Fruit fly (Drosophila melanogaster): ENCODE data around the gene CG4860.

CG4860 gene

DNA sequence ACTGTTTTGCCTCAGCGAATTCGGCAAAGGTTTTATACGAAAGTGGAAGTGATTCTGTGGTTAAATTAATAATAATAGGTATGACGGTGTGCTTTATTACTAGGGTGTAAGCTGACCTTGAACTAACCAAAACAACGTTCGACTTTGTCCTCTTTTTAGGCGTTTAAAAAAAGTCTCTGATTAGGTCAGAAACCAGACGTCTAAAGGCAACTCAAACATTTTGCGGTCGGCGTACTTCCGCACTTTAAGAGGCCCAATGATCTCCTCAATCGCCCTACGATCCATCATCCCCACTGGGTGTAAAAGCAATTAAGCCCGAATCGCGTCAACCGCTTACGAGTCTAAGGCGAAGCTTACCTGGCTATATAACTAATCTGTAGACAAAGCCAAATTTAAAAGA, 17.9 kb upstream of the CG4860 start, which contains the start of gene Cyp313a3:
Cyp313a3 (minus strand) TSS at position 101 of the 400 bp plus-strand sequence.
- TF ChIP-seq Sin3A (optimal IDR thresholded peaks at IDR 0.05) (no peak), psq (optimal IDR thresholded peaks at IDR 0.05) (no peak)

DNA sequence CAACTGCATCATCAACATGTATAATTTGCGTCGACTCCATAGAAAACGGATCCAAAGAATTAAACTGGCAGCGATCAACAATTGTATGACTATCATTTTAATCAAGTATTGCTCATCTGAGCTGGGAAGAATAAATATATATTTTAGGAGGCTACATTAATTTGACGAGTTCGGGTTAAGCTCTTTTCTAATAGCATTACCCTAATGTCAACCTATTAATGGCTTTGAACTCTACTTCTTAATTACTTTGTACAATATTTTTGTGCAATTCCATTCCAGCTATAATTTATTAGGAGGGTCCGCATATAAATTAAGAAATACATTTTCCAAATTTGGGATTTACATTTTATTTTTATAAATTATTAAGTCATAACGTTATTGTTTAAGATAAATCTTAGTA, 15.5 kb upstream of the CG4860 start, which contains the start of gene Cyp313a2:
Cyp313a2 (minus strand) TSS at position 101 of the 400 bp plus-strand sequence.
- TF ChIP-seq Sin3A (optimal IDR thresholded peaks at IDR 0.05) (no peak), insv (optimal IDR thresholded peaks at IDR 0.05) (no peak), psq (optimal IDR thresholded peaks at IDR 0.05) (no peak), ttk (optimal IDR thresholded peaks at IDR 0.05) (no peak), Myc (optimal IDR thresholded peaks at IDR 0.05) (no peak), h (optimal IDR thresholded peaks at IDR 0.05) (no peak)

DNA sequence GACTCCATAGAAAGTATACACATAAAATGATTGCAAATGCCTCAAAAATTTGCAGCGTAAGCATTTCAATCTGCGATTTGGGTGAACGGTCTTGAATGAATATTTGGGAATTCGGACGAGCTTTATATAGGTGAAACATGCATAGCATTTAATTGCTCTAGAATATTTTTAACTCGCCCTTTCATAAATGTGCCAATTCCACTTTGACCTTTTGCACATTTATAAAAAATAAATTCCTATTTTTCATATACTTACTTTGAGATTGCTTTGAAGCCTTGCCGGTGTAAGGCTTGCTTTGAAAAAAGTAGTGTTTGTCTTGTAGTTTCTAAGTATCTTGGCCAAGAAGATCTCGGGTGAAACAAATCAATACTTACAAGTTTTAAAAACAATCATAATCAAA, 13.3 kb upstream of the CG4860 start, which contains the start of gene Cyp313a5:
Cyp313a5 (minus strand) TSS at position 101 of the 400 bp plus-strand sequence.
- TF ChIP-seq psq (optimal IDR thresholded peaks at IDR 0.05) (no peak), insv (optimal IDR thresholded peaks at IDR 0.05) (no peak), Myc (optimal IDR thresholded peaks at IDR 0.05) (no peak), Sin3A (optimal IDR thresholded peaks at IDR 0.05) (no peak), ttk (optimal IDR thresholded peaks at IDR 0.05) (no peak), h (optimal IDR thresholded peaks at IDR 0.05) (no peak)

DNA sequence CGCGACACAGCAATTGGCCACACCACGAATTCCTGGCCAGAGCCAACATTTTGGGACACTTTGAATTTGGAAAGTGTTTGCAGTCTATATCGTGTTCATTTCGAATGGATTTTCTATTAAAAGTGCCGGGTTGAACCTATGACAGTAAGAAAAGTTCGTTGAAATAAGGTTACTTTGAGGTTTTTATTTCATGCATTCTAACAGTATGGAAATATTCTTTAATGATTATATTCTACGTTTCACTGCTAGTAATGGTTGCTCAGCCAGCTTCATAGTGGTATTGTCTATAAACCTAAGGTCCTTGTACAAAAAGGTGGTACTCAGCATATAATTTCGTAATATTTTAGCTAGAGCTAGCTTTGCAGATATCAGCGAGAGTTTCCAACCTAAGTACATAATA, 11.4 kb upstream of the CG4860 start, which contains the start of gene Pglym87:
Pglym87 (minus strand) TSS at position 101 of the 400 bp plus-strand sequence.
- TF ChIP-seq insv (optimal IDR thresholded peaks at IDR 0.05) = no peak
- TF ChIP-seq ttk (optimal IDR thresholded peaks at IDR 0.05) = no peak
- TF ChIP-seq psq (optimal IDR thresholded peaks at IDR 0.05) = no peak
- TF ChIP-seq Myc (optimal IDR thresholded peaks at IDR 0.05) = no peak
- TF ChIP-seq h (optimal IDR thresholded peaks at IDR 0.05) = no peak
- TF ChIP-seq Sin3A (optimal IDR thresholded peaks at IDR 0.05) = no peak

dm6 chr3R:12229113-12229512, 7.8 kb upstream of the CG4860 start, which contains the start of gene CG3916:
Gene CG3916, plus strand, starts transcription at chr3R:12229413.
- TF ChIP-seq ttk (optimal IDR thresholded peaks at IDR 0.05) = no peak
- TF ChIP-seq Sin3A (optimal IDR thresholded peaks at IDR 0.05) = no peak
- no peak for TF ChIP-seq Myc (optimal IDR thresholded peaks at IDR 0.05)
- no peak for TF ChIP-seq h (optimal IDR thresholded peaks at IDR 0.05)
- TF ChIP-seq psq (optimal IDR thresholded peaks at IDR 0.05) = no peak
- TF ChIP-seq insv (optimal IDR thresholded peaks at IDR 0.05) = no peak

dm6 chr3R:12226239-12226638, 5.0 kb upstream of the CG4860 start, which contains the start of gene CG12256:
Gene CG12256, minus strand, starts transcription at chr3R:12226339.
- TF ChIP-seq ttk (optimal IDR thresholded peaks at IDR 0.05) = no peak
- no peak for TF ChIP-seq Sin3A (optimal IDR thresholded peaks at IDR 0.05)
- TF ChIP-seq psq (optimal IDR thresholded peaks at IDR 0.05) = no peak
- no peak for TF ChIP-seq h (optimal IDR thresholded peaks at IDR 0.05)
- TF ChIP-seq insv (optimal IDR thresholded peaks at IDR 0.05) = no peak

- TF ChIP-seq Sin3A (optimal IDR thresholded peaks at IDR 0.05) (no peak), insv (optimal IDR thresholded peaks at IDR 0.05) (no peak), ttk (optimal IDR thresholded peaks at IDR 0.05) (no peak), psq (optimal IDR thresholded peaks at IDR 0.05) (no peak), Myc (optimal IDR thresholded peaks at IDR 0.05) (no peak), h (optimal IDR thresholded peaks at IDR 0.05) (no peak)
Observed at dm6 chr3R:12224919-12225318, 3.7 kb upstream of the CG4860 start, which contains the start of gene CG17404. Gene CG17404, minus strand, starts transcription at chr3R:12225019.

- TF ChIP-seq psq (optimal IDR thresholded peaks at IDR 0.05) (no peak), ttk (optimal IDR thresholded peaks at IDR 0.05) (no peak), Myc (optimal IDR thresholded peaks at IDR 0.05) (no peak), insv (optimal IDR thresholded peaks at IDR 0.05) (no peak), Sin3A (optimal IDR thresholded peaks at IDR 0.05) (no peak), h (optimal IDR thresholded peaks at IDR 0.05) (no peak)
Observed at dm6 chr3R:12222093-12222492, 829 bp upstream of the CG4860 start, which contains the start of gene Rsbp15. Gene Rsbp15, plus strand, starts transcription at chr3R:12222387.

DNA sequence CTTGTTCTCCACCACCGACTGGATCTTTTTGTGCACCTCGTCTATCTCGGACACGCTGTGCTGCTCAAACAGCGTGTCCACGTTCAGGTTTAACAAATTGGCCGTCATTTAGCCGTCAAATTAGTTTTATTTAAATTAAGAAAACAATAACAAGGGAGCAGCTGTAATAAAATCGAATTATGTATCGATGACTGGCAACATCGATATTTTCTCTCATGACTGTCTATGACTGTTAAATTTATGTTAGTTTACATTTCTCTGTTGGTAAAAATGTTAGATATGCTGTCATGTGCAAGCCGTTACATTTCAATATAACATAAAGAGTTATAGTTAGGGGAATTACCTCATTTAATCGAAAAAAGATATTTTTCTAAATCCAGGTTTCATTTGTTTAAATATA, 1.8 kb downstream of the CG4860 start, which contains the start of gene Cog1:
Cog1 (minus strand) TSS at position 190 of the 400 bp plus-strand sequence.
- TF ChIP-seq psq (optimal IDR thresholded peaks at IDR 0.05) (no peak), ttk (optimal IDR thresholded peaks at IDR 0.05) (no peak), insv (optimal IDR thresholded peaks at IDR 0.05) (no peak), Sin3A (optimal IDR thresholded peaks at IDR 0.05) (no peak)

dm6 chr3R:12214201-12214600, 7.1 kb downstream of the CG4860 start, which contains the start of gene CG14742:
Gene CG14742, plus strand, starts transcription at chr3R:12214501.
- TF ChIP-seq psq (optimal IDR thresholded peaks at IDR 0.05) (no peak), ttk (optimal IDR thresholded peaks at IDR 0.05) (no peak), insv (optimal IDR thresholded peaks at IDR 0.05) (no peak)

- TF ChIP-seq h (optimal IDR thresholded peaks at IDR 0.05) (no peak), ttk (optimal IDR thresholded peaks at IDR 0.05) (no peak), Myc (optimal IDR thresholded peaks at IDR 0.05) (no peak), psq (optimal IDR thresholded peaks at IDR 0.05) (no peak), Sin3A (optimal IDR thresholded peaks at IDR 0.05) (no peak), insv (optimal IDR thresholded peaks at IDR 0.05) (no peak)
Observed at dm6 chr3R:12211552-12211951, 9.7 kb downstream of the CG4860 start.

- TF ChIP-seq ttk (optimal IDR thresholded peaks at IDR 0.05) (no peak), h (optimal IDR thresholded peaks at IDR 0.05) (no peak), Sin3A (optimal IDR thresholded peaks at IDR 0.05) (no peak), insv (optimal IDR thresholded peaks at IDR 0.05) (no peak), psq (optimal IDR thresholded peaks at IDR 0.05) (no peak), Myc (optimal IDR thresholded peaks at IDR 0.05) (no peak)
Observed at dm6 chr3R:12210260-12210659, 11.0 kb downstream of the CG4860 start, which contains the start of gene CG4830. Gene CG4830, minus strand, starts transcription at chr3R:12210360.

- TF ChIP-seq psq (optimal IDR thresholded peaks at IDR 0.05) (no peak), insv (optimal IDR thresholded peaks at IDR 0.05) (no peak), Myc (optimal IDR thresholded peaks at IDR 0.05) (no peak), h (optimal IDR thresholded peaks at IDR 0.05) (no peak), Sin3A (optimal IDR thresholded peaks at IDR 0.05) (no peak), ttk (optimal IDR thresholded peaks at IDR 0.05) (no peak)
Observed at dm6 chr3R:12197641-12198040, 23.6 kb downstream of the CG4860 start, which contains the start of gene Adk1. Gene Adk1, plus strand, starts transcription at chr3R:12197941.
